Worm (Caenorhabditis elegans) whole organism, L3 larva: Measurements from ENCODE around the gene phf-33.

Experiments used
- aly-2 ChIP-seq: fragments of 150-350 bp; optimal IDR thresholded peaks from 2 replicates; lab custom pipeline; 2014; ENCODE audit warnings: missing biosample characterization, missing genetic modification characterization
- ama-1 ChIP-seq: fragments of 150-350 bp; optimal IDR thresholded peaks from 2 replicates; lab custom pipeline; 2018
- ceh-16 ChIP-seq: sonication (generic microtip); optimal IDR thresholded peaks from 2 replicates; lab custom pipeline; 2017; ENCODE audit warnings: missing biosample characterization, missing genetic modification characterization
- ceh-9 ChIP-seq: sonication (generic microtip); optimal IDR thresholded peaks from 2 replicates; lab custom pipeline; 2018; ENCODE audit warnings: missing biosample characterization, missing genetic modification characterization
- daf-12 ChIP-seq: fragments of 150-350 bp; optimal IDR thresholded peaks from 2 replicates; lab custom pipeline; 2014; ENCODE audit warnings: missing biosample characterization, missing genetic modification reagents, missing genetic modification characterization
- egl-5 ChIP-seq: fragments of 150-350 bp; optimal IDR thresholded peaks from 2 replicates; lab custom pipeline; 2017; ENCODE audit warnings: missing biosample characterization, missing genetic modification reagents, missing genetic modification characterization, inconsistent platforms
- elt-2 ChIP-seq: sonication (generic microtip); optimal IDR thresholded peaks from 2 replicates; lab custom pipeline; 2016; ENCODE audit warnings: missing genetic modification reagents, mild to moderate bottlenecking, missing genetic modification characterization, missing compliant biosample characterization
- elt-3 ChIP-seq, 3 experiments: fragments of 150-350 bp in 1 of 3; sonication (generic microtip) in 2 of 3; optimal IDR thresholded peaks; 2 replicates in 2 of 3; 4 replicates in 1 of 3; lab custom pipeline; 2014 to 2017; ENCODE audit warnings: missing biosample characterization in 3 of 3, missing genetic modification characterization in 3 of 3
- eor-1 ChIP-seq, 2 experiments: fragments of 150-350 bp; optimal IDR thresholded peaks; 2 replicates each; lab custom pipeline; 2014 to 2018; ENCODE audit warnings: missing biosample characterization in 2 of 2, missing genetic modification characterization in 2 of 2
- fos-1 ChIP-seq: fragments of 150-350 bp; optimal IDR thresholded peaks from 2 replicates; lab custom pipeline; 2014; ENCODE audit warnings: missing biosample characterization, missing genetic modification characterization
- hmg-11 ChIP-seq: sonication (generic microtip); optimal IDR thresholded peaks from 2 replicates; lab custom pipeline; 2016; ENCODE audit warnings: missing genetic modification characterization, missing compliant biosample characterization
- jun-1 ChIP-seq: fragments of 150-350 bp; optimal IDR thresholded peaks from 2 replicates; lab custom pipeline; 2014; ENCODE audit warnings: missing biosample characterization, missing genetic modification reagents, missing genetic modification characterization
- lin-15B ChIP-seq: fragments of 150-350 bp; optimal IDR thresholded peaks from 2 replicates; lab custom pipeline; 2014; ENCODE audit warnings: missing biosample characterization, missing genetic modification characterization
- lin-39 ChIP-seq: fragments of 150-350 bp; optimal IDR thresholded peaks from 2 replicates; lab custom pipeline; 2018; ENCODE audit warnings: missing biosample characterization, missing genetic modification reagents, missing genetic modification characterization
- lsy-12 ChIP-seq: sonication (generic microtip); optimal IDR thresholded peaks from 2 replicates; lab custom pipeline; 2016; ENCODE audit warnings: mild to moderate bottlenecking, missing genetic modification characterization, missing compliant biosample characterization
- mml-1 ChIP-seq: fragments of 150-350 bp; sonication (generic microtip); optimal IDR thresholded peaks from 3 replicates; lab custom pipeline; 2014; ENCODE audit warnings: missing biosample characterization, missing genetic modification characterization
- nfya-1 ChIP-seq: sonication (generic microtip); optimal IDR thresholded peaks from 2 replicates; lab custom pipeline; 2017; ENCODE audit warnings: missing genetic modification characterization, mild to moderate bottlenecking, missing compliant biosample characterization, antibody characterized with exemption, moderate library complexity; ENCODE audit not compliant: insufficient read depth
- nhr-11 ChIP-seq: fragments of 150-350 bp; optimal IDR thresholded peaks from 2 replicates; lab custom pipeline; 2014; ENCODE audit warnings: missing biosample characterization, missing genetic modification characterization
- nhr-12 ChIP-seq: fragments of 150-350 bp; optimal IDR thresholded peaks from 2 replicates; lab custom pipeline; 2014; ENCODE audit warnings: missing biosample characterization, missing genetic modification characterization
- nhr-23 ChIP-seq: fragments of 150-350 bp; optimal IDR thresholded peaks from 2 replicates; lab custom pipeline; 2014; ENCODE audit warnings: missing biosample characterization, missing genetic modification reagents, missing genetic modification characterization
- nhr-237 ChIP-seq: fragments of 150-350 bp; optimal IDR thresholded peaks from 2 replicates; lab custom pipeline; 2014; ENCODE audit warnings: missing biosample characterization, missing genetic modification characterization
- nhr-25 ChIP-seq: sonication (generic microtip); optimal IDR thresholded peaks from 2 replicates; lab custom pipeline; 2017; ENCODE audit warnings: missing biosample characterization, missing genetic modification characterization
- nhr-43 ChIP-seq: sonication (generic microtip); optimal IDR thresholded peaks from 2 replicates; lab custom pipeline; 2016; ENCODE audit warnings: mild to moderate bottlenecking, missing genetic modification characterization, missing compliant biosample characterization; ENCODE audit not compliant: poor library complexity, severe bottlenecking
- nhr-67 ChIP-seq: fragments of 150-350 bp; optimal IDR thresholded peaks from 2 replicates; lab custom pipeline; 2014; ENCODE audit warnings: missing biosample characterization, missing genetic modification characterization
- nhr-77 ChIP-seq: fragments of 150-350 bp; optimal IDR thresholded peaks from 2 replicates; lab custom pipeline; 2014; ENCODE audit warnings: missing biosample characterization, missing genetic modification characterization
- pha-4 ChIP-seq: fragments of 150-350 bp; optimal IDR thresholded peaks from 2 replicates; lab custom pipeline; 2014; ENCODE audit warnings: missing biosample characterization, missing genetic modification reagents, missing genetic modification characterization
- pqm-1 ChIP-seq: fragments of 150-350 bp; optimal IDR thresholded peaks from 2 replicates; lab custom pipeline; 2017; ENCODE audit warnings: missing biosample characterization, missing genetic modification characterization, inconsistent platforms
- sea-2 ChIP-seq: fragments of 150-350 bp; sonication (generic microtip); optimal IDR thresholded peaks from 4 replicates; lab custom pipeline; 2014; ENCODE audit warnings: missing biosample characterization, missing genetic modification reagents, missing genetic modification characterization
- skn-1 ChIP-seq: fragments of 150-350 bp; optimal IDR thresholded peaks from 2 replicates; lab custom pipeline; 2014; ENCODE audit warnings: missing biosample characterization, missing genetic modification characterization
- snpc-4 ChIP-seq: fragments of 150-350 bp; optimal IDR thresholded peaks from 2 replicates; lab custom pipeline; 2014; ENCODE audit warnings: missing biosample characterization, missing genetic modification characterization
- tbx-2 ChIP-seq: sonication (generic microtip); optimal IDR thresholded peaks from 2 replicates; lab custom pipeline; 2016; ENCODE audit warnings: mild to moderate bottlenecking, missing genetic modification characterization, missing compliant biosample characterization
- unc-62 ChIP-seq: fragments of 150-350 bp; sonication (generic microtip); optimal IDR thresholded peaks from 4 replicates; lab custom pipeline; 2014; ENCODE audit warnings: missing biosample characterization, missing genetic modification reagents, missing genetic modification characterization
- zag-1 ChIP-seq: fragments of 150-350 bp; optimal IDR thresholded peaks from 2 replicates; lab custom pipeline; 2014; ENCODE audit warnings: missing biosample characterization, missing genetic modification characterization
- ztf-4 ChIP-seq: fragments of 150-350 bp; optimal IDR thresholded peaks from 2 replicates; lab custom pipeline; 2014; ENCODE audit warnings: missing biosample characterization, missing genetic modification characterization

phf-33 gene

DNA sequence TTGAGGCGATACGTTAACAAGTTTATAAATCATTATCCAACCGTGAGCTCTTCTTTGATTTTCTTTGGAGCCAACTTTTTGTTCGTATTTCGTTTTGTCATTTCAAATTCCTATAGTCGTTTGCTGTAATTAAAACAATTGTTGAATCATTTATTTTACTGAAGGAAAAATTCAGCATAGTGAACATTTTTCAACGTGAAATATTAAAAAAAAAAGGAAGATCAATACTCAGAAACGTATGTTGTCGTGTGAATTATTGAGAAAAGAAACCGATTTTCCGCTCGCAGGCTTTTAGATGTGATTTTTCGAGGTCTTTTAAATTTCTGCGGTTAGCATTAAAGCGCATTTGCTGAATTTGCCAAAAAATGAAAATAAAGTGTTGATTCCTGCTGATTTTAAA, at the start of gene phf-33:
phf-33 (minus strand) TSS at position 101 of the 400 bp plus-strand sequence.
- TF ChIP-seq skn-1 (tag; lab: Kevin White, UChicago) (no peak), mml-1 (tag; lab: Kevin White, UChicago) (no peak), lin-15B (tag; lab: Kevin White, UChicago) (no peak), jun-1 (no peak), daf-12 (no peak)
- TF ChIP-seq, all 47 proteins: peak for 0

DNA sequence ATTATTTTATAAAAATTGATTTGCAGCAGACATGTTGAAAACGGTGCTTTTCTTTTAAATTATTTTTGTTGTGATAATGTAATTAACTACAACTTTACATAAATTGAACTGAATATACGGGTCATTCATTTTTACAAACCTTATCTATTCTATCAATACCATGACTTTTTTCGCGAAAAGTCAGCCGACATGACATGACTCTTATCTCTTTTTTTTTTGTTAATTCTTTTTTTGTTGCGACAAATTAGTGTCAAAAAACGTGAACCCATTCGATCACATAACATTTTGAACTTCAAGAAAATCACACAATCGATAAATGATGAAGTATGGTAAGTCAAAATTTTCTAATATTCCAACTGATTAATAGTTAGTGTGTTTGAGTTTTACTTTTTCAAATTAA, 49.3 kb upstream of the phf-33 start, which contains the start of gene sir-2.2:
sir-2.2 (plus strand) TSS at position 34 of the 400 bp plus-strand sequence.
- TF ChIP-seq pqm-1 (tag; lab: Kevin White, UChicago) (peak; percentile 50), elt-2 (tag; lab: Kevin White, UChicago) (peak; percentile 84), pha-4 (tag; lab: Kevin White, UChicago) (peak; percentile 17), sea-2 (GFP tag; lab: Kevin White, UChicago) (no peak), eor-1 (tag; optimal IDR thresholded peaks at IDR 0.05; lab: Kevin White, UChicago) (no peak), egl-5 (tag; lab: Kevin White, UChicago) (no peak), nhr-43 (tag; lab: Kevin White, UChicago) (peak; percentile 41)
- TF ChIP-seq, all 47 proteins: peak for 4

DNA sequence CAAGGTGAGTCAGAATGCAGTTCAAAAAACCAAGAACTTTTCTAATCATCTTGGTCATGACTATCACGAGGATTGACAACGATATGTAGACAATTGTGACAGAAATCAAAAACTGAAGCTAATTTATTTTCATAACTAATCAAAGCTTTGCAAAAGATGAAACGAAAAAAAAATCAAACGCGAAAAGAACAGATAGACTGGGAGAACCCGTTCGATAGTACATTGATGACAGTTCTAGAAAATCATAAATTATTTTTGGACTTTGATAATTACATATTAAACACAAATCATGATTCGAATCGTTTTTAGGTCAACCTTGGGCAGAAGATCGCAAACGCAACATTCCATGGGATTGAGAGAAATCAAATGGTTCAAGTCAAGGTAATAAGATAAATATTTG, 46.3 kb upstream of the phf-33 start:
- TF ChIP-seq unc-62 (GFP tag; lab: Kevin White, UChicago) = peak; percentile 8
- no peak for TF ChIP-seq daf-12
- TF ChIP-seq sea-2 (GFP tag; lab: Kevin White, UChicago) = no peak
- TF ChIP-seq elt-3 (tag; optimal IDR thresholded peaks at IDR 0.05; lab: Kevin White, UChicago) = peak in 1 of 3 experiments; percentile 63
- no peak for TF ChIP-seq egl-5 (tag; lab: Kevin White, UChicago)
- TF ChIP-seq nhr-25 (tag; lab: Kevin White, UChicago) = peak; percentile 77
- peak; percentile 57 for TF ChIP-seq nhr-23 (tag; lab: Kevin White, UChicago)
- TF ChIP-seq jun-1 = peak; percentile 11
- TF ChIP-seq ama-1 (lab: Kevin White, UChicago) = peak; percentile 9
- peak; percentile 52 for TF ChIP-seq lsy-12 (tag; lab: Kevin White, UChicago)
- TF ChIP-seq nfya-1 (tag; lab: Kevin White, UChicago) = peak; percentile 20
- peak; percentile 19 for TF ChIP-seq fos-1 (tag; lab: Kevin White, UChicago)
- peak; percentile 69 for TF ChIP-seq nhr-43 (tag; lab: Kevin White, UChicago)

DNA sequence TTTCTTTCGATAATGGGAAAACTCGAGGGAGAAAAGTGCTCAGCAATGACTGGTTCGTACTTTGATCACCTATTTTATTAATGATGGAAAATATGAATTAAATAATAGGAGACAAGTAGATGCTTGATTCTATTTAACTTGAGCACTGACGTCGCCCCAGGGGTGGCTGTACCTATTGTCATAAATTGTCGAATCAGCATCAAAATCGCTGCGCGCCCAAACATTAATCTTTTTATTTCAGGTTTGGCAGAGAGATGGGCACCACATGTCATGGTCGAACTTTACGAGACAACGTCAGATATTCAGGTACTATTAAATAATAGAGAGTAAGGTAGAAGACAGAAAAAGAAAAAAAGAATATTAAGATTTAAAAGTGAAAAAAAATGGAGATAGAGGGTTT, 45.5 kb upstream of the phf-33 start:
- peak; percentile 19 for TF ChIP-seq nhr-25 (tag; lab: Kevin White, UChicago)
- no peak for TF ChIP-seq ama-1 (lab: Kevin White, UChicago)
- TF ChIP-seq ceh-9 (tag; lab: Kevin White, UChicago) = no peak

DNA sequence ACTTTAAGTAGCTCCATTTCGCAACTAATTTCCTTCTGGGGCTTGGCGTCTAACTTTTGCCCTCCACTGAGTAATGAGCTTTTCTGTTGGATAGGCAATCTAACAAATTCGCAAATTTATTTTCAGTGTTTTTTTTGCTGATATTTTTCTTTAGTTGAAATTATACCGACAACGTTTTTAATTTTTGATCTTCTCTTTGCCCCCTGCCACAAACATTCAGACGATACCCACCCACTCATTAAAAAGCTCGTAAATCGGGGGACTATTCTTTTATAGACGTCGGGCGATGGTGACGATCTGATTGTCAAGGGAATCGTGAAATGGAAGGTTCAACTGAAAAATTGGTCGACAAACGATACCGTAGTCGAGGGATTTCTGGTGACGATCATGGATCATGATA, 44.9 kb upstream of the phf-33 start:
- no peak for TF ChIP-seq ama-1 (lab: Kevin White, UChicago)
- no peak for TF ChIP-seq mml-1 (tag; lab: Kevin White, UChicago)
- no peak for TF ChIP-seq zag-1
- no peak for TF ChIP-seq nhr-11 (tag; lab: Kevin White, UChicago)
- TF ChIP-seq elt-3 (tag; optimal IDR thresholded peaks at IDR 0.05; lab: Kevin White, UChicago) = no peak
- no peak for TF ChIP-seq pha-4 (tag; lab: Kevin White, UChicago)
- TF ChIP-seq lin-15B (tag; lab: Kevin White, UChicago) = no peak
- no peak for TF ChIP-seq nhr-23 (tag; lab: Kevin White, UChicago)
- TF ChIP-seq snpc-4 = no peak
- no peak for TF ChIP-seq lin-39 (tag; lab: Kevin White, UChicago)
- no peak for TF ChIP-seq pqm-1 (tag; lab: Kevin White, UChicago)
- TF ChIP-seq, all 47 proteins: peak for 0

DNA sequence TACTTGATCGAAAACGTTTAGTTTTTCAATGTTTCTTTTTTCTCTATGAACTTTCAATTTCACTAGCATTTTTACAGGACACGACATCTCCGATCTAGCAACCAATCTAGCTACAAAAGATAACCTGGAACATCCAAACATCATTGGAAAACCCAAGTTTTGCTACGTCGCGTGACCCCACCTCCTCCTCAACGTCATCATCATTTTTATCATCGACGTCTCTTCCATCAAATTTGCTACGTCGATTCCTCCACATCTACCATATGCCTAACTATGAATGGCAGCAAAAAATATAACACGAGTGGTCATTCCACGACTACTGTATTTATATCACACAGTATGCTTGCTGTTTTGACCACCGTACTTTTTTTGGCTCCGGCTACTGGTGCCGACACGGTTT, 44.1 kb upstream of the phf-33 start, which contains the start of gene F46G10.2:
F46G10.2 (plus strand) TSS at position 78 of the 400 bp plus-strand sequence.
- TF ChIP-seq nhr-23 (tag; lab: Kevin White, UChicago) (peak; percentile 19), ama-1 (lab: Kevin White, UChicago) (peak; percentile 58), nhr-77 (tag; lab: Kevin White, UChicago) (no peak)

DNA sequence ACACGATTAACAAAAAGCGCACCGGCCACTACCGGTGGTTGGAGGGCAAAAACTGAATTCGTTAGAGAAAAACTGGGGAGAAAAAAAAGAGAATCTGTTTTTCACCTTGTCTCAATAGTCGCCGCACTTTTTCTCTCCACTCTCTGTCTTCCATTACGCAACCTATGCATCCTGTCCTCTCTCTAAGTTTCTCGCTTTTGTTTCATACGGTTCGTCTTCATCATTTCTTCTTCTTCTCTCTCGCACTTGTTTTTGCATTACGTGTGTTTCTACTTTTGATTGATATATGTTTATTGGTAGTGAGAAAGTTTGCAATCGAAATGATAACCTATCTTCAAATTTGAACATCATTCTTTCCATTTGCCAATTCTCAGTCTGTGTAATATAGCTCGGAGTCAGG, 41.8 kb upstream of the phf-33 start:
- TF ChIP-seq elt-3 (tag; optimal IDR thresholded peaks at IDR 0.05; lab: Kevin White, UChicago) = peak in 1 of 3 experiments; percentile 35
- peak; percentile 34 for TF ChIP-seq elt-2 (tag; lab: Kevin White, UChicago)
- no peak for TF ChIP-seq sea-2 (GFP tag; lab: Kevin White, UChicago)
- peak; percentile 72 for TF ChIP-seq nhr-23 (tag; lab: Kevin White, UChicago)
- TF ChIP-seq nhr-67 = no peak
- TF ChIP-seq jun-1 = peak; percentile 45
- no peak for TF ChIP-seq nhr-77 (tag; lab: Kevin White, UChicago)
- no peak for TF ChIP-seq lin-39 (tag; lab: Kevin White, UChicago)
- TF ChIP-seq egl-5 (tag; lab: Kevin White, UChicago) = peak; percentile 53
- TF ChIP-seq ceh-16 (tag; lab: Kevin White, UChicago) = no peak
- TF ChIP-seq eor-1 (tag; optimal IDR thresholded peaks at IDR 0.05; lab: Kevin White, UChicago) = no peak
- TF ChIP-seq snpc-4 = no peak
- TF ChIP-seq fos-1 (tag; lab: Kevin White, UChicago) = no peak
- TF ChIP-seq unc-62 (GFP tag; lab: Kevin White, UChicago) = peak; percentile 29
- no peak for TF ChIP-seq tbx-2 (tag; lab: Kevin White, UChicago)
- no peak for TF ChIP-seq lin-15B (tag; lab: Kevin White, UChicago)
- no peak for TF ChIP-seq mml-1 (tag; lab: Kevin White, UChicago)
- TF ChIP-seq nhr-12 (tag; lab: Kevin White, UChicago) = no peak
- TF ChIP-seq nhr-43 (tag; lab: Kevin White, UChicago) = peak; percentile 37
- no peak for TF ChIP-seq hmg-11 (tag; lab: Kevin White, UChicago)
- peak; percentile 59 for TF ChIP-seq ama-1 (lab: Kevin White, UChicago)
- no peak for TF ChIP-seq ztf-4 (tag; lab: Kevin White, UChicago)
- TF ChIP-seq nfya-1 (tag; lab: Kevin White, UChicago) = peak; percentile 41
- no peak for TF ChIP-seq aly-2 (tag; lab: Kevin White, UChicago)
- no peak for TF ChIP-seq nhr-237 (tag; lab: Kevin White, UChicago)
